Worm (Caenorhabditis elegans) whole organism, L2 larva: Measurements from ENCODE around the gene F13H8.11.

ENCODE experiments used
- C34F6.9 ChIP-seq: fragments of 150-350 bp; optimal IDR thresholded peaks from 2 replicates; lab custom pipeline; 2014; ENCODE audit warnings: missing biosample characterization, missing genetic modification characterization
- F13H6.1 ChIP-seq: sonication (generic microtip); optimal IDR thresholded peaks from 2 replicates; lab custom pipeline; 2016; ENCODE audit warnings: missing genetic modification characterization, missing compliant biosample characterization
- R02D3.7 ChIP-seq: fragments of 150-350 bp; optimal IDR thresholded peaks from 2 replicates; lab custom pipeline; 2014; ENCODE audit warnings: missing biosample characterization, missing genetic modification characterization
- ZK546.5 ChIP-seq: sonication (generic microtip); optimal IDR thresholded peaks from 2 replicates; lab custom pipeline; 2017; ENCODE audit warnings: missing biosample characterization, missing genetic modification characterization
- alr-1 ChIP-seq: fragments of 150-350 bp; optimal IDR thresholded peaks from 2 replicates; lab custom pipeline; 2014; ENCODE audit warnings: missing biosample characterization, missing genetic modification characterization
- aly-2 ChIP-seq: fragments of 150-350 bp; optimal IDR thresholded peaks from 2 replicates; lab custom pipeline; 2014; ENCODE audit warnings: missing biosample characterization, missing genetic modification characterization
- ama-1 ChIP-seq: fragments of 150-350 bp; optimal IDR thresholded peaks from 2 replicates; lab custom pipeline; 2018; ENCODE audit warnings: inconsistent platforms
- blmp-1 ChIP-seq: sonication (generic microtip); optimal IDR thresholded peaks from 2 replicates; lab custom pipeline; 2017; ENCODE audit warnings: missing genetic modification characterization, mild to moderate bottlenecking, missing compliant biosample characterization, antibody characterized with exemption, moderate library complexity; ENCODE audit not compliant: insufficient read depth
- ceh-16 ChIP-seq: fragments of 150-350 bp; optimal IDR thresholded peaks from 2 replicates; lab custom pipeline; 2014; ENCODE audit warnings: missing biosample characterization, missing genetic modification characterization
- ceh-82 ChIP-seq: fragments of 150-350 bp; optimal IDR thresholded peaks from 2 replicates; lab custom pipeline; 2014; ENCODE audit warnings: missing biosample characterization, missing genetic modification characterization
- elt-1 ChIP-seq: fragments of 150-350 bp; optimal IDR thresholded peaks from 2 replicates; lab custom pipeline; 2014; ENCODE audit warnings: missing biosample characterization, missing genetic modification characterization
- elt-3 ChIP-seq: sonication (generic microtip); optimal IDR thresholded peaks from 2 replicates; lab custom pipeline; 2017; ENCODE audit warnings: missing biosample characterization, missing genetic modification characterization
- fos-1 ChIP-seq: fragments of 150-350 bp; optimal IDR thresholded peaks from 2 replicates; lab custom pipeline; 2014; ENCODE audit warnings: missing biosample characterization, missing genetic modification characterization
- gmeb-1 ChIP-seq: fragments of 150-350 bp; optimal IDR thresholded peaks from 2 replicates; lab custom pipeline; 2014; ENCODE audit warnings: missing biosample characterization, missing genetic modification characterization
- lin-11 ChIP-seq: fragments of 150-350 bp; sonication (generic microtip); optimal IDR thresholded peaks from 2 replicates; lab custom pipeline; 2014; ENCODE audit warnings: missing biosample characterization, missing genetic modification characterization, inconsistent platforms, mixed read lengths
- lin-13 ChIP-seq: fragments of 150-350 bp; optimal IDR thresholded peaks from 2 replicates; lab custom pipeline; 2014; ENCODE audit warnings: missing biosample characterization, missing genetic modification reagents, missing genetic modification characterization
- lin-39 ChIP-seq: fragments of 150-350 bp; optimal IDR thresholded peaks from 2 replicates; lab custom pipeline; 2014; ENCODE audit warnings: missing biosample characterization, missing genetic modification reagents, missing genetic modification characterization
- mab-5 ChIP-seq: fragments of 150-350 bp; optimal IDR thresholded peaks from 2 replicates; lab custom pipeline; 2014; ENCODE audit warnings: missing biosample characterization, missing genetic modification characterization
- mbf-1 ChIP-seq: sonication (generic microtip); optimal IDR thresholded peaks from 2 replicates; lab custom pipeline; 2017; ENCODE audit warnings: missing biosample characterization, missing genetic modification characterization
- nhr-10 ChIP-seq: sonication (generic microtip); optimal IDR thresholded peaks from 2 replicates; lab custom pipeline; 2017; ENCODE audit warnings: missing biosample characterization, missing genetic modification characterization
- nhr-11 ChIP-seq: fragments of 150-350 bp; optimal IDR thresholded peaks from 2 replicates; lab custom pipeline; 2014; ENCODE audit warnings: missing biosample characterization, missing genetic modification characterization
- nhr-129 ChIP-seq: fragments of 150-350 bp; optimal IDR thresholded peaks from 2 replicates; lab custom pipeline; 2014; ENCODE audit warnings: missing biosample characterization, missing genetic modification characterization
- nhr-21 ChIP-seq: fragments of 150-350 bp; optimal IDR thresholded peaks from 2 replicates; lab custom pipeline; 2014; ENCODE audit warnings: missing biosample characterization, missing genetic modification characterization
- nhr-23 ChIP-seq: fragments of 150-350 bp; optimal IDR thresholded peaks from 2 replicates; lab custom pipeline; 2014; ENCODE audit warnings: missing biosample characterization, missing genetic modification reagents, missing genetic modification characterization
- nhr-25 ChIP-seq: fragments of 150-350 bp; sonication (generic microtip); optimal IDR thresholded peaks from 3 replicates; lab custom pipeline; 2014; ENCODE audit warnings: missing biosample characterization, missing genetic modification characterization
- nhr-6 ChIP-seq: fragments of 150-350 bp; optimal IDR thresholded peaks from 2 replicates; lab custom pipeline; 2014; ENCODE audit warnings: missing biosample characterization, missing genetic modification characterization
- nhr-77 ChIP-seq: fragments of 150-350 bp; optimal IDR thresholded peaks from 2 replicates; lab custom pipeline; 2014; ENCODE audit warnings: missing biosample characterization, missing genetic modification characterization
- peb-1 ChIP-seq: fragments of 150-350 bp; optimal IDR thresholded peaks from 2 replicates; lab custom pipeline; 2014; ENCODE audit warnings: missing biosample characterization, missing genetic modification characterization
- sem-4 ChIP-seq: fragments of 150-350 bp; optimal IDR thresholded peaks from 2 replicates; lab custom pipeline; 2014; ENCODE audit warnings: missing biosample characterization, missing genetic modification reagents, missing genetic modification characterization
- sma-3 ChIP-seq: sonication (generic microtip); optimal IDR thresholded peaks from 2 replicates; lab custom pipeline; 2016; ENCODE audit warnings: missing genetic modification reagents, missing genetic modification characterization, missing compliant biosample characterization
- sma-9 ChIP-seq, 2 experiments: fragments of 150-350 bp in 1 of 2; sonication (generic microtip) in 1 of 2; optimal IDR thresholded peaks; 2 replicates each; lab custom pipeline; 2014 to 2016; ENCODE audit warnings: missing genetic modification characterization in 2 of 2, mild to moderate bottlenecking in 1 of 2, missing biosample characterization in 1 of 2, missing compliant biosample characterization in 1 of 2, missing genetic modification reagents in 1 of 2, moderate library complexity in 1 of 2
- snpc-4 ChIP-seq: fragments of 150-350 bp; optimal IDR thresholded peaks from 2 replicates; lab custom pipeline; 2014; ENCODE audit warnings: missing biosample characterization, missing genetic modification characterization
- unc-39 ChIP-seq: fragments of 150-350 bp; optimal IDR thresholded peaks from 2 replicates; lab custom pipeline; 2014; ENCODE audit warnings: missing biosample characterization, missing genetic modification characterization
- unc-55 ChIP-seq: fragments of 150-350 bp; sonication (generic microtip); optimal IDR thresholded peaks from 3 replicates; lab custom pipeline; 2014; ENCODE audit warnings: missing biosample characterization, missing genetic modification reagents, missing genetic modification characterization
- zag-1 ChIP-seq: fragments of 150-350 bp; optimal IDR thresholded peaks from 2 replicates; lab custom pipeline; 2014; ENCODE audit warnings: missing biosample characterization, missing genetic modification characterization
- ztf-1 ChIP-seq: fragments of 200-800 bp; sonication (Bioruptor generic); conservative IDR thresholded peaks from 2 replicates; pipeline ENCODE4 v1.3.6; 2022; ENCODE audit warnings: missing genetic modification characterization, missing compliant biosample characterization
- ztf-11 ChIP-seq: sonication (generic microtip); optimal IDR thresholded peaks from 2 replicates; lab custom pipeline; 2017; ENCODE audit warnings: missing biosample characterization, missing genetic modification characterization
- ztf-4 ChIP-seq: fragments of 150-350 bp; optimal IDR thresholded peaks from 2 replicates; lab custom pipeline; 2014; ENCODE audit warnings: missing biosample characterization, missing genetic modification characterization

F13H8.11 gene

DNA sequence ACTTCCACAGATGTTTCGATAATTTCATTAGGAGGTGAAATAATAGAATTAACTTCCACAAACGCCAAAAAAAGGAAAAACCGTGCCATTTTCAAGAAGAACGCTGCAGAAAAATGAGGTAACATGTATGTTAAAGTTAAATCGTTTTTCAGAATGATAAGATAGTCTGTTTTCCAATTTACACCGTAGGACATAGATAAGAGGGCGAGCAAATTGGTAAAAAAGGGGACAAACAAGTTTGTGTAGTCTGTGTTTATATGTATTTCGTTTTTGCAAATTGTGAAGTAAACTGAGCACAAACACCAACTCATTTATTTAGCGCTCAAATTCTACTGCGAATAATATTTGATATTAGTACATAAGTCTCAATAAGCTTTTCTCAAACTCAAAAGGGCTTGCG, at the start of gene F13H8.11:
F13H8.11 (minus strand) TSS at position 155 of the 400 bp plus-strand sequence.
- TF ChIP-seq sma-9 (GFP tag; optimal IDR thresholded peaks at IDR 0.05; lab: Kevin White, UChicago) (peak; percentile 50), sma-9 (tag; optimal IDR thresholded peaks at IDR 0.05; lab: Kevin White, UChicago) (no peak), F13H6.1 (tag; lab: Kevin White, UChicago) (no peak), ztf-11 (no peak), ztf-1 (GFP tag; lab: Robert Waterston, UW) (no peak), fos-1 (tag; lab: Kevin White, UChicago) (peak; percentile 60)

DNA sequence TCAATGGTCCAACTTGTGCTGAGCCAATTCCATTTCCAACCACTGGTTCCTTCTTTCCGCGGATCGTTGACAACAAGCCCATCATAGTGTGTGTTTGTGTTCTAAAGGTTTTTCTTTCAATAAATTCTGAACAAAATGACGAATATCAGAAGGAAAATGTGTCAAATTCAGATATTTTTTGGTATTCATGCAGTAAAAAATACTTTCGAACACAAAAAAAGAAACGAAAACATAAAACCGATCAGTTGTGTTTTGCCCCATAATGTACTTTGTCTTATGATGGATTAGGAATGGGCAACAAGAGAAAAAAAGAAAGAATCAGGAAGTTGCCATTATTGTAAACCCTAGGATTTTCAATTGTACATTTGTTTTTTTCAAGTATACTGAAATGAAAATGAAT, 49.4 kb upstream of the F13H8.11 start, which contains the start of gene glb-10:
glb-10 (minus strand) TSS at position 101 of the 400 bp plus-strand sequence.
- TF ChIP-seq sem-4 (tag; lab: Kevin White, UChicago), result no peak
- TF ChIP-seq peb-1 (tag; lab: Kevin White, UChicago), result no peak
- no peak for TF ChIP-seq lin-39
- no peak for TF ChIP-seq blmp-1 (tag; lab: Kevin White, UChicago)
- no peak for TF ChIP-seq ZK546.5 (tag; lab: Kevin White, UChicago)
- no peak for TF ChIP-seq mab-5 (tag; lab: Kevin White, UChicago)
- TF ChIP-seq nhr-23, result no peak
- TF ChIP-seq nhr-77 (tag; lab: Kevin White, UChicago), result no peak
- no peak for TF ChIP-seq ceh-16 (tag; lab: Kevin White, UChicago)
- TF ChIP-seq unc-39 (tag; lab: Kevin White, UChicago), result no peak
- TF ChIP-seq ztf-11, result no peak

- no peak for TF ChIP-seq zag-1 (tag; lab: Kevin White, UChicago)
- no peak for TF ChIP-seq R02D3.7 (tag; lab: Kevin White, UChicago)
- no peak for TF ChIP-seq nhr-21 (tag; lab: Kevin White, UChicago)
- no peak for TF ChIP-seq aly-2 (tag; lab: Kevin White, UChicago)
- TF ChIP-seq nhr-77 (tag; lab: Kevin White, UChicago), result no peak
- no peak for TF ChIP-seq ztf-4 (tag; lab: Kevin White, UChicago)
- no peak for TF ChIP-seq ama-1 (lab: Kevin White, UChicago)
- no peak for TF ChIP-seq lin-11 (tag; lab: Kevin White, UChicago)
- TF ChIP-seq nhr-129, result no peak
- TF ChIP-seq sem-4 (tag; lab: Kevin White, UChicago), result no peak
- TF ChIP-seq lin-39, result no peak
- TF ChIP-seq nhr-11, result no peak
- no peak for TF ChIP-seq blmp-1 (tag; lab: Kevin White, UChicago)
- TF ChIP-seq ztf-11, result no peak
- no peak for TF ChIP-seq nhr-25
- no peak for TF ChIP-seq nhr-6 (tag; lab: Kevin White, UChicago)
Observed at ce11 chrII:6306125-6306524, 46.3 kb upstream of the F13H8.11 start, which contains the start of gene C29F5.8. Gene C29F5.8 (plus strand): TSS chrII:6306425.

ce11 chrII:6303209-6303740, 43.5 kb upstream of the F13H8.11 start, which contains the start of gene C29F5.1:
Gene C29F5.1 (plus strand): TSS chrII:6303525.
- TF ChIP-seq ama-1 (lab: Kevin White, UChicago) (no peak), unc-39 (tag; lab: Kevin White, UChicago) (no peak), nhr-10 (tag; lab: Kevin White, UChicago) (no peak), nhr-129 (peak; percentile 46), mab-5 (tag; lab: Kevin White, UChicago) (no peak), ceh-16 (tag; lab: Kevin White, UChicago) (no peak), snpc-4 (tag; lab: Kevin White, UChicago) (no peak), lin-39 (no peak), ztf-1 (GFP tag; lab: Robert Waterston, UW) (no peak), nhr-11 (no peak), ZK546.5 (tag; lab: Kevin White, UChicago) (no peak), C34F6.9 (tag; lab: Kevin White, UChicago) (no peak), elt-1 (tag; lab: Kevin White, UChicago) (no peak), elt-3 (tag; lab: Kevin White, UChicago) (no peak), F13H6.1 (tag; lab: Kevin White, UChicago) (peak; percentile 11), sma-9 (GFP tag; optimal IDR thresholded peaks at IDR 0.05; lab: Kevin White, UChicago) (peak; percentile 6), sma-9 (tag; optimal IDR thresholded peaks at IDR 0.05; lab: Kevin White, UChicago) (no peak), aly-2 (tag; lab: Kevin White, UChicago) (no peak)
- TF ChIP-seq, all 48 proteins: peak for 3

DNA sequence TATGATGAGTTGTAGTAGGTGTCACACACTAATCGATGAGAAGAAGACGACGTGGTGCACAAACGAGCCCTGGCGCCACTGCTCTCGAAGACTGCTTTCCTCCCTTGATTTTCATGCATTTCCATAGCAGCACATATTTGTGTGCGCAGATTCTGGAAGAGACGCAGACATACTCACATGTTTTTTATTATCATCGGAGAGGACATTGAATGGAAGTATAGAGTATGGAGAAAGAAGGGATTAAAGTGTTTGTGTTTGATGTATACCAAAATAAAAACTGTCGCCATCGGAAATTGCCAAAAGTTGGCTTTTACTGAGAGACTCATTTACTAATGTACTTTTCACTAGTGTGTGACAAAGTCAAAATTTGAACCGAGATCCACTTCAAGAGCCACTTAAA, 34.4 kb upstream of the F13H8.11 start, which contains the start of gene mps-1:
mps-1 (minus strand) TSS at position 101 of the 400 bp plus-strand sequence.
- TF ChIP-seq ceh-82 (tag; lab: Kevin White, UChicago), result no peak
- no peak for TF ChIP-seq snpc-4 (tag; lab: Kevin White, UChicago)
- no peak for TF ChIP-seq ceh-16 (tag; lab: Kevin White, UChicago)
- no peak for TF ChIP-seq alr-1 (tag; lab: Kevin White, UChicago)
- no peak for TF ChIP-seq lin-11 (tag; lab: Kevin White, UChicago)
- TF ChIP-seq sma-3 (GFP tag; lab: Kevin White, UChicago), result no peak
- no peak for TF ChIP-seq elt-1 (tag; lab: Kevin White, UChicago)
- TF ChIP-seq R02D3.7 (tag; lab: Kevin White, UChicago), result no peak
- no peak for TF ChIP-seq unc-55 (GFP tag; lab: Kevin White, UChicago)
- no peak for TF ChIP-seq mbf-1 (tag; lab: Kevin White, UChicago)
- no peak for TF ChIP-seq lin-13 (GFP tag; lab: Kevin White, UChicago)
- TF ChIP-seq gmeb-1 (tag; lab: Kevin White, UChicago), result no peak
